Worm (Caenorhabditis elegans) whole organism, L4 larva: ENCODE data around the gene Y38C1BA.4.

Source experiments
- T26A8.4 ChIP-seq: fragments of 200-800 bp; sonication (Bioruptor generic); IDR thresholded peaks from 2 replicates; pipeline ENCODE4 v1.3.6; 2022; ENCODE audit warnings: missing genetic modification characterization, missing compliant biosample characterization
- aha-1 ChIP-seq: fragments of 150-350 bp; peaks from one replicate; lab custom pipeline; 2014; ENCODE audit warnings: missing biosample characterization, missing genetic modification characterization
- aly-2 ChIP-seq: sonication (generic microtip); optimal IDR thresholded peaks from 2 replicates; lab custom pipeline; 2018; ENCODE audit warnings: missing biosample characterization, missing genetic modification characterization
- daf-16 ChIP-seq, 3 experiments: sonication (generic microtip); optimal IDR thresholded peaks; 2 replicates each; lab custom pipeline; 2016 to 2017; ENCODE audit warnings: missing genetic modification characterization in 3 of 3, missing genetic modification reagents in 3 of 3, mild to moderate bottlenecking in 2 of 3, missing compliant biosample characterization in 2 of 3, missing biosample characterization in 1 of 3, moderate library complexity in 1 of 3
- dmd-6 ChIP-seq: fragments of 200-800 bp; sonication (Bioruptor generic); IDR thresholded peaks from 2 replicates; pipeline ENCODE4 v1.3.6; 2022; ENCODE audit warnings: missing genetic modification reagents, missing genetic modification characterization, missing compliant biosample characterization
- duxl-1 ChIP-seq: sonication (generic microtip); optimal IDR thresholded peaks from 2 replicates; lab custom pipeline; 2016; ENCODE audit warnings: mild to moderate bottlenecking, missing genetic modification characterization, moderate library complexity, missing compliant biosample characterization; ENCODE audit not compliant: poor library complexity
- dve-1 ChIP-seq: sonication (generic microtip); optimal IDR thresholded peaks from 2 replicates; lab custom pipeline; 2017; ENCODE audit warnings: antibody characterized with exemption, mild to moderate bottlenecking, missing genetic modification characterization, missing compliant biosample characterization; ENCODE audit not compliant: insufficient read depth
- egl-27 ChIP-seq: sonication (generic microtip); optimal IDR thresholded peaks from 3 replicates; lab custom pipeline; 2017; ENCODE audit warnings: missing biosample characterization, missing genetic modification reagents, missing genetic modification characterization
- egl-43 ChIP-seq: fragments of 200-800 bp; sonication (Bioruptor generic); IDR thresholded peaks from 2 replicates; pipeline ENCODE4 v1.3.6; 2022; ENCODE audit warnings: missing genetic modification reagents, missing genetic modification characterization, missing compliant biosample characterization
- fkh-10 ChIP-seq: fragments of 150-350 bp; optimal IDR thresholded peaks from 2 replicates; lab custom pipeline; 2014; ENCODE audit warnings: missing biosample characterization, missing genetic modification reagents, missing genetic modification characterization
- hlh-11 ChIP-seq: fragments of 200-800 bp; sonication (Bioruptor generic); optimal IDR thresholded peaks from 2 replicates; lab custom pipeline; 2018; ENCODE audit warnings: mild to moderate bottlenecking, missing genetic modification characterization, missing compliant biosample characterization
- hlh-30 ChIP-seq: sonication (generic microtip); optimal IDR thresholded peaks from 2 replicates; lab custom pipeline; 2017; ENCODE audit warnings: antibody characterized with exemption, mild to moderate bottlenecking, missing genetic modification characterization, missing compliant biosample characterization; ENCODE audit not compliant: insufficient read depth
- hmg-1.1 ChIP-seq: fragments of 200-800 bp; sonication (Bioruptor generic); IDR thresholded peaks from 2 replicates; pipeline ENCODE4 v1.3.6; 2022; ENCODE audit warnings: missing genetic modification reagents, missing genetic modification characterization, missing compliant biosample characterization
- lim-7 ChIP-seq: fragments of 200-800 bp; sonication (Bioruptor generic); IDR thresholded peaks from 2 replicates; pipeline ENCODE4 v1.3.6; 2022; ENCODE audit warnings: missing genetic modification characterization, missing compliant biosample characterization
- lin-1 ChIP-seq: fragments of 200-800 bp; sonication (Bioruptor generic); IDR thresholded peaks from 2 replicates; pipeline ENCODE4 v1.3.6; 2022; ENCODE audit warnings: missing genetic modification reagents, missing genetic modification characterization, missing compliant biosample characterization
- lin-13 ChIP-seq: fragments of 150-350 bp; optimal IDR thresholded peaks from 2 replicates; lab custom pipeline; 2014; ENCODE audit warnings: missing biosample characterization, missing genetic modification reagents, missing genetic modification characterization
- lin-38 ChIP-seq: fragments of 200-800 bp; sonication (Bioruptor generic); IDR thresholded peaks from 2 replicates; pipeline ENCODE4 v1.3.6; 2022; ENCODE audit warnings: missing genetic modification reagents, missing genetic modification characterization, missing compliant biosample characterization
- lir-3 ChIP-seq: sonication (generic microtip); optimal IDR thresholded peaks from 2 replicates; lab custom pipeline; 2016; ENCODE audit warnings: mild to moderate bottlenecking, missing genetic modification characterization, missing compliant biosample characterization
- lsy-2 ChIP-seq, 2 experiments: fragments of 150-350 bp in 1 of 2; sonication (generic microtip) in 1 of 2; optimal IDR thresholded peaks; 2 replicates each; lab custom pipeline; 2014 to 2017; ENCODE audit warnings: missing biosample characterization in 2 of 2, missing genetic modification characterization in 2 of 2
- mdl-1 ChIP-seq, 2 experiments: fragments of 150-350 bp in 1 of 2; sonication (generic microtip) in 1 of 2; optimal IDR thresholded peaks; 2 replicates each; lab custom pipeline; 2014 to 2017; ENCODE audit warnings: missing biosample characterization in 2 of 2, missing genetic modification characterization in 2 of 2
- mes-2 ChIP-seq: sonication (generic microtip); optimal IDR thresholded peaks from 2 replicates; lab custom pipeline; 2016; ENCODE audit warnings: missing genotype, mild to moderate bottlenecking, missing genetic modification characterization, missing compliant biosample characterization; ENCODE audit not compliant: poor library complexity, severe bottlenecking
- mxl-3 ChIP-seq: fragments of 200-800 bp; sonication (Bioruptor generic); optimal IDR thresholded peaks from 2 replicates; lab custom pipeline; 2018; ENCODE audit warnings: mild to moderate bottlenecking, missing genetic modification characterization, missing compliant biosample characterization
- nhr-11 ChIP-seq: fragments of 150-350 bp; optimal IDR thresholded peaks from 2 replicates; lab custom pipeline; 2014; ENCODE audit warnings: missing biosample characterization, missing genetic modification characterization
- nhr-111 ChIP-seq: fragments of 200-800 bp; sonication (Bioruptor generic); optimal IDR thresholded peaks from 2 replicates; lab custom pipeline; 2018; ENCODE audit warnings: mild to moderate bottlenecking, missing genetic modification characterization, missing compliant biosample characterization
- nhr-28 ChIP-seq: fragments of 150-350 bp; optimal IDR thresholded peaks from 2 replicates; lab custom pipeline; 2014; ENCODE audit warnings: missing biosample characterization, missing genetic modification characterization
- nhr-77 ChIP-seq: fragments of 150-350 bp; optimal IDR thresholded peaks from 2 replicates; lab custom pipeline; 2014; ENCODE audit warnings: missing biosample characterization, missing genetic modification characterization
- pha-4 ChIP-seq, 2 experiments: fragments of 150-350 bp in 1 of 2; fragments of 200-800 bp in 1 of 2; sonication (Bioruptor generic) in 1 of 2; IDR thresholded peaks in 1 of 2; optimal IDR thresholded peaks in 1 of 2; 2 replicates each; pipeline versions ENCODE4 v1.3.6 to Lab custom; 2014 to 2022; ENCODE audit warnings: missing genetic modification characterization in 2 of 2, missing genetic modification reagents in 2 of 2, missing biosample characterization in 1 of 2, missing compliant biosample characterization in 1 of 2
- php-3 ChIP-seq: fragments of 200-800 bp; sonication (Bioruptor generic); IDR thresholded peaks from 2 replicates; pipeline ENCODE4 v1.3.6; 2022; ENCODE audit warnings: missing genetic modification reagents, missing genetic modification characterization, missing compliant biosample characterization
- pqm-1 ChIP-seq: sonication (generic microtip); optimal IDR thresholded peaks from 2 replicates; lab custom pipeline; 2017; ENCODE audit warnings: missing biosample characterization, missing genetic modification characterization
- rbr-2 ChIP-seq: sonication (generic microtip); optimal IDR thresholded peaks from 2 replicates; lab custom pipeline; 2016; ENCODE audit warnings: missing genotype, missing genetic modification characterization, missing compliant biosample characterization
- sdz-12 ChIP-seq: fragments of 200-800 bp; sonication (Bioruptor generic); optimal IDR thresholded peaks from 2 replicates; lab custom pipeline; 2018; ENCODE audit warnings: mild to moderate bottlenecking, missing genetic modification characterization, missing compliant biosample characterization
- skn-1 ChIP-seq: fragments of 150-350 bp; optimal IDR thresholded peaks from 2 replicates; lab custom pipeline; 2014; ENCODE audit warnings: missing biosample characterization, missing genetic modification characterization
- snpc-1.2 ChIP-seq: fragments of 200-800 bp; sonication (Bioruptor generic); IDR thresholded peaks from 2 replicates; pipeline ENCODE4 v1.3.6; 2022; ENCODE audit warnings: missing genetic modification reagents, missing genetic modification characterization, missing compliant biosample characterization
- snpc-4 ChIP-seq: fragments of 150-350 bp; optimal IDR thresholded peaks from 2 replicates; lab custom pipeline; 2014; ENCODE audit warnings: missing biosample characterization, missing genetic modification characterization
- tra-1 ChIP-seq: fragments of 200-800 bp; sonication (Bioruptor generic); IDR thresholded peaks from 2 replicates; pipeline ENCODE4 v1.3.6; 2022; ENCODE audit warnings: missing genetic modification reagents, missing genetic modification characterization, missing compliant biosample characterization
- unc-39 ChIP-seq: sonication (generic microtip); optimal IDR thresholded peaks from 2 replicates; lab custom pipeline; 2017; ENCODE audit warnings: missing biosample characterization, missing genetic modification characterization
- unc-62 ChIP-seq, 3 experiments: fragments of 150-350 bp in 1 of 3; sonication (generic microtip); optimal IDR thresholded peaks in 2 of 3; peaks in 1 of 3; 1 replicate in 1 of 3; 2 replicates in 2 of 3; lab custom pipeline; 2014 to 2017; ENCODE audit warnings: missing biosample characterization in 3 of 3, missing genetic modification characterization in 3 of 3, missing genetic modification reagents in 3 of 3, missing genotype in 1 of 3
- zip-11 ChIP-seq: fragments of 200-800 bp; sonication (Bioruptor generic); IDR thresholded peaks from 2 replicates; pipeline ENCODE4 v1.3.6; 2022; ENCODE audit warnings: missing genetic modification characterization, missing compliant biosample characterization
- ztf-7 ChIP-seq: fragments of 150-350 bp; optimal IDR thresholded peaks from 2 replicates; lab custom pipeline; 2014; ENCODE audit warnings: missing biosample characterization, missing genetic modification characterization

Y38C1BA.4 gene

DNA sequence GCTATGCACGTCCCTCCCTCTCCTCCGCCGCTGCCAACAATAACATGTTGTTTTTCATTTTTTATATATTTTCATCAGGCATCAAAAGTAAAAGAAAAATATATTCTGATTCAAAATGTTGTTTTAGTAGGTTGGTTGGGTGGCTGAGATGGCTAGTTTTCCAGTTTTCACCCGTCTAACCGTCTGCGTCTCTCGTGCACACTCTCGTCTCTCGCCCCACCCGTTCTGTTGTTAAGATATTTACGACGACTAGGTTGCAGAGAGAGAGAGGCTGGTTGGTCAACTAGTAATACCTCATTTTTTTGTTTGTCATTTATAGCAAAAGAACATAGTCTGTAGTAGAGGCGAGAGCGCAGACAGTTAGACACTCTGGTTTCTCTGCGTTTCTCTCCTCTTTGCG, 16.9 kb downstream of the Y38C1BA.4 start:
- no peak for TF ChIP-seq lin-1
- TF ChIP-seq dve-1, result peak; percentile 8
- peak in 1 of 2 experiments; percentile 26 for TF ChIP-seq daf-16 (GFP tag; optimal IDR thresholded peaks at IDR 0.05; lab: Kevin White, UChicago)
- peak; percentile 57 for TF ChIP-seq daf-16 (tag; optimal IDR thresholded peaks at IDR 0.05; lab: Kevin White, UChicago)
- 0 out of 2 replicates have a peak, but pooled peaks have one; percentile 12 for TF ChIP-seq egl-43 (GFP tag; lab: Robert Waterston, UW)
- peak; percentile 29 for TF ChIP-seq hlh-11
- no peak for TF ChIP-seq aha-1 (tag; lab: Kevin White, UChicago)
- TF ChIP-seq lsy-2 (tag; optimal IDR thresholded peaks at IDR 0.05; lab: Kevin White, UChicago), result peak in 1 of 2 experiments; percentile 13
- TF ChIP-seq unc-62 (GFP tag; optimal IDR thresholded peaks at IDR 0.05 in 1 of 2; lab: Kevin White, UChicago), result peak in 1 of 2 experiments; percentile 38
- TF ChIP-seq unc-62 (tag; optimal IDR thresholded peaks at IDR 0.05; lab: Kevin White, UChicago), result no peak

DNA sequence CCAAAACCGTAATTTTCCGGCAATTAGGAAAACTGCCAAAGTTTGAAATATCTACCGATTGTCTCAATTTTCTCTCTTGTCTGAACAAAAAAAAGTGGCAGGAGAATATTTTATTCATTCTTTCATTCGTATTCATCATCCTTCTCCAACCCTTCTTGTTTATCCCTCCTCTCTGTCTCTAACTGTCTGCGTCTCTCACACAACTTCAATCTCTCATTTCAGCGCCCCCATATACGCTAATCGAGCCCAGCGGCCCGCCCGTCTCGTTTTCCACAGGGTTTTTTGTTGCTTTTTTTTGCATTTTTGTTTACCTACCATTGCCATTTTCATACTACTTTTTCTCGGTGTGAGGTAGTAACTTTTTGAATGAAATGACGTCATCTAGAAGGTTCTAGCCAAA, 20.7 kb downstream of the Y38C1BA.4 start:
- TF ChIP-seq T26A8.4 (GFP tag; lab: Robert Waterston, UW), result no peak
- TF ChIP-seq lsy-2 (tag; optimal IDR thresholded peaks at IDR 0.05; lab: Kevin White, UChicago), result peak in 1 of 2 experiments; percentile 7
- TF ChIP-seq hmg-1.1 (GFP tag; lab: Robert Waterston, UW), result 0 out of 2 replicates have a peak, but pooled peaks have one; percentile 8
- TF ChIP-seq duxl-1, result no peak
- TF ChIP-seq rbr-2 (tag; lab: Kevin White, UChicago), result peak; percentile 28
- no peak for TF ChIP-seq skn-1
- no peak for TF ChIP-seq dve-1
- TF ChIP-seq mes-2 (tag; lab: Kevin White, UChicago), result peak; percentile 18

DNA sequence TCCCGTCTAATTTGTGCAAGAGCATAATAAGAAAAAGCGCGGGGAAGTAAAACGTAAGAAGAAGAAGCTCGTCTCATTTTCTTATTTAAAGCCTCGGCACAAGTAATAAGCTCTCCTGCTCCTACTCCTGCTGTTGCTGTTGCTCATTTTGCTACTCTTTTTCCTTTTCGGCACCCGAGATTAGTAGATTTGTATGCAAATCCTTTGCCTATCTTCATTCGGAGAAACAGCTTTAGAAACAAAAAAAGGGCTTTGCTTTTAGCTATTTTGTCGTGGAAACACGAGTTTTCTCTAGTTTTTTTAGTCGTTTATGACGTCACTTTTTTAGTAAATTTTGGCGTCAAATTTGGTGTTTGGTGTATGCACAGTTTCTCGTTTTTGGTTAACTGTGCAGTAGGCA, 22.0 kb downstream of the Y38C1BA.4 start:
- TF ChIP-seq snpc-4 (tag; lab: Kevin White, UChicago) (no peak), aha-1 (tag; lab: Kevin White, UChicago) (peak; percentile 22), nhr-77 (tag; lab: Kevin White, UChicago) (no peak), php-3 (GFP tag; lab: Robert Waterston, UW) (no peak), egl-27 (tag; lab: Kevin White, UChicago) (no peak)

DNA sequence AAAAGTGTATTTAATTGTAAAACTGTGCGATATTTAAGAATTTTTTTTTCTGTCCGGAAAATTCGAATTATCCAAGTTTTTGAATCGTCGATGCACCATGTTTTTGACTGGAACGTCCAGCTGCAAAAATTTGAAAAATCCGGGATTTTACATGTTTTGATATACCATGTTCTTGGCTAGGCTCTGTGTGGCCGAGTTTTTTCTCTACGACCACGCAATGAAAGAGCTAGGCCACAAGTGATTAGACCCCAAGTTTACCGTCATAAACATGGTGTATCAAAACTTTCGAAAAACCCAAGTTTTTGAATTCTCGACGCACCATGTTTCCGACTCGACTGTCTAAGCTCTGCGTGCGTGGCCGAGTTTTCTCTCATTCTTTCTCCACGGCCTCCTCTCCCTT, 23.0 kb downstream of the Y38C1BA.4 start:
- no peak for TF ChIP-seq ztf-7 (tag; lab: Kevin White, UChicago)
- TF ChIP-seq aha-1 (tag; lab: Kevin White, UChicago), result peak; percentile 97
- TF ChIP-seq snpc-1.2 (GFP tag; lab: Robert Waterston, UW), result no peak
- no peak for TF ChIP-seq lir-3 (tag; lab: Kevin White, UChicago)

DNA sequence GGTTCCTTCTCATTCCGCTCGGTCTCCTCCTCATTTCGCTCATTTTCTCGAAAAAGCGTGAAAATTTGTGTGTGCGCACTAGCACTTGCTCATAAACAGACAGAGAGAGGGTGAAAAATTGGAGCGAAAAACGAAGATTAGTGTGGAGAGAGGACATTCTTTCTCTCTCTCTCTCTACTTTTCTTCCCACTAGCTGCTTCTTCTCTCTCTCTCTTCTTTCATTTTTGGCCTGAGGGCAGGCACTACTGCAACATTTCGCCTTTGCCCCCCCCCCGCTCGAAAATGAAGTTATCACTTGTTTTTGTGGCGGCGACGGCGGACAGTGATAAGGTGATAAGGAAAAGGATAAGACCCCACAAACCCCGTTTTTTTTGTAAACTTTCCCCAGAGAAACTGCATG, 23.4 kb downstream of the Y38C1BA.4 start:
- TF ChIP-seq hlh-30 (tag; lab: Kevin White, UChicago) (peak; percentile 31), nhr-11 (tag; lab: Kevin White, UChicago) (peak; percentile 9), aly-2 (tag; lab: Kevin White, UChicago) (no peak), nhr-28 (tag; lab: Kevin White, UChicago) (peak; percentile 86), zip-11 (GFP tag; lab: Robert Waterston, UW) (no peak), unc-39 (tag; lab: Kevin White, UChicago) (no peak), rbr-2 (tag; lab: Kevin White, UChicago) (no peak), nhr-77 (tag; lab: Kevin White, UChicago) (peak; percentile 3), fkh-10 (GFP tag; lab: Kevin White, UChicago) (no peak), daf-16 (GFP tag; optimal IDR thresholded peaks at IDR 0.05; lab: Kevin White, UChicago) (no peak), daf-16 (tag; optimal IDR thresholded peaks at IDR 0.05; lab: Kevin White, UChicago) (peak; percentile 81), hmg-1.1 (GFP tag; lab: Robert Waterston, UW) (0 out of 2 replicates have a peak, but pooled peaks have one; percentile 29), T26A8.4 (GFP tag; lab: Robert Waterston, UW) (0 out of 2 replicates have a peak, but pooled peaks have one; percentile 13), nhr-111 (no peak), hlh-11 (peak; percentile 72), lin-13 (GFP tag; lab: Kevin White, UChicago) (no peak), mdl-1 (tag; optimal IDR thresholded peaks at IDR 0.05; lab: Kevin White, UChicago) (peak in 1 of 2 experiments; percentile 16), tra-1 (GFP tag; lab: Robert Waterston, UW) (0 out of 2 replicates have a peak, but pooled peaks have one; percentile 19), sdz-12 (GFP tag; lab: Kevin White, UChicago) (no peak), pha-4 (GFP tag; IDR thresholded peaks at IDR 0.05; lab: Robert Waterston, UW) (0 out of 2 replicates have a peak, but pooled peaks have one; percentile 30), pha-4 (tag; optimal IDR thresholded peaks at IDR 0.05; lab: Kevin White, UChicago) (no peak), lin-38 (GFP tag; lab: Robert Waterston, UW) (0 out of 2 replicates have a peak, but pooled peaks have one; percentile 32), dmd-6 (GFP tag; lab: Robert Waterston, UW) (peak; percentile 78), mxl-3 (peak; percentile 69), pqm-1 (peak; percentile 78), lsy-2 (tag; optimal IDR thresholded peaks at IDR 0.05; lab: Kevin White, UChicago) (peak in 1 of 2 experiments; percentile 45), lim-7 (no peak), unc-62 (GFP tag; optimal IDR thresholded peaks at IDR 0.05 in 1 of 2; lab: Kevin White, UChicago) (peak in 1 of 2 experiments; percentile 92), unc-62 (tag; optimal IDR thresholded peaks at IDR 0.05; lab: Kevin White, UChicago) (no peak)
